Fruit fly (Drosophila melanogaster) whole organism, wandering third instar larva: ENCODE measurements around the gene CG13117.

ENCODE experiments used
- GATAd ChIP-seq: sonication (Bioruptor generic); optimal IDR thresholded peaks from 2 replicates; lab custom pipeline; 2016; ENCODE audit warnings: missing biosample characterization, missing genetic modification characterization
- Hr78 ChIP-seq: fragments of >200 bp; optimal IDR thresholded peaks from 2 replicates; lab custom pipeline; 2017; ENCODE audit warnings: missing biosample characterization, missing genetic modification characterization
- Rel ChIP-seq, 2 experiments: fragments of 200-800 bp; sonication (Bioruptor generic) in 1 of 2; optimal IDR thresholded peaks; 2 replicates in 1 of 2; 3 replicates in 1 of 2; lab custom pipeline; 2016 to 2019; ENCODE audit warnings: mild to moderate bottlenecking in 2 of 2, missing biosample characterization in 2 of 2, missing genetic modification characterization in 2 of 2, moderate library complexity in 1 of 2
- sage ChIP-seq: fragments of 200-800 bp; sonication (Bioruptor generic); optimal IDR thresholded peaks from 2 replicates; lab custom pipeline; 2016; ENCODE audit warnings: missing biosample characterization, mild to moderate bottlenecking, missing genetic modification characterization

DNA sequence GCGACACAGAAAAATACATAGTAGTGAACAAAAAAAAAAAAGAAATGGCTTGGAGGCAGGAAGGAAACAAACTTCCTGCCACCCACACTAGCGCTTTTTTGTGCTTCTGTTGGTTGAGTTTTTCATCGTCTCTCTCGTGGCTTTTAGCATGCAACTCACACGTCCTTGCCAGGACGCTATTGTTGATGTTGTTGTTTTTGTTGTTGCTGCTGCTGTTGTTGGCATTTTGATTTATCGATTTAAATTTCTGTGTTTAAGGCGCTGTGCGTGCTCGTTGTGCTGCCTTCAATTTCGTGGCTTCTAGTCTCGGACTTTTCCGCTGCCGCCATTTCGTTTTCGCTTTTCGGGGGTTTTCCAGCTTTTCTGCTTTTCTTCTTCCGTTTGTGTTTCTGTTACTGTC is 3.2 kb downstream of the CG13117 start:
- TF ChIP-seq Hr78 (no peak), sage (no peak), GATAd (GFP tag; lab: Kevin White, UChicago) (no peak), Rel (GFP tag; optimal IDR thresholded peaks at IDR 0.05; lab: Kevin White, UChicago) (no peak), Rel (tag; optimal IDR thresholded peaks at IDR 0.05; lab: Kevin White, UChicago) (no peak)
